Fruit fly (Drosophila melanogaster) whole organism, embryonic: ENCODE data around the gene CG33298.

Source experiments
- CG10147 ChIP-seq: fragments of 200-800 bp; sonication (Bioruptor generic); optimal IDR thresholded peaks from 2 replicates; lab custom pipeline; 2019; ENCODE audit warnings: missing biosample characterization, mild to moderate bottlenecking, missing genetic modification characterization, moderate library complexity
- CG1024 ChIP-seq: fragments of 200-800 bp; sonication (Bioruptor generic); IDR thresholded peaks from 2 replicates; pipeline ENCODE4 v1.3.6; 2022; ENCODE audit warnings: missing biosample characterization, missing genetic modification characterization
- CG10979 ChIP-seq: fragments of 200-800 bp; sonication (Bioruptor generic); optimal IDR thresholded peaks from 2 replicates; lab custom pipeline; 2018; ENCODE audit warnings: missing biosample characterization, mild to moderate bottlenecking, missing genetic modification characterization, moderate library complexity
- CG11247 ChIP-seq: fragments of 200-800 bp; sonication (Bioruptor generic); IDR thresholded peaks from 2 replicates; pipeline ENCODE4 v1.3.6; 2022; ENCODE audit warnings: missing biosample characterization, missing genetic modification characterization
- CG11456 ChIP-seq: fragments of 200-800 bp; sonication (Bioruptor generic); IDR thresholded peaks from 3 replicates; pipeline ENCODE4 v1.3.6; 2022; ENCODE audit warnings: missing biosample characterization, missing genetic modification characterization
- CG13424 ChIP-seq: fragments of 200-800 bp; sonication (Bioruptor generic); optimal IDR thresholded peaks from 2 replicates; lab custom pipeline; 2019; ENCODE audit warnings: missing biosample characterization, mild to moderate bottlenecking, missing genetic modification characterization, moderate library complexity
- CG18619 ChIP-seq: fragments of 200-800 bp; sonication (Bioruptor generic); optimal IDR thresholded peaks from 3 replicates; lab custom pipeline; 2017; ENCODE audit warnings: missing biosample characterization, mild to moderate bottlenecking, missing genetic modification characterization
- CG2129 ChIP-seq: fragments of 200-800 bp; sonication (Bioruptor generic); IDR thresholded peaks from 2 replicates; pipeline ENCODE4 v1.3.6; 2022; ENCODE audit warnings: missing biosample characterization, missing genetic modification characterization; ENCODE audit not compliant: partially characterized antibody
- CG2875 ChIP-seq: fragments of 200-800 bp; sonication (Bioruptor generic); optimal IDR thresholded peaks from 2 replicates; lab custom pipeline; 2017; ENCODE audit warnings: missing biosample characterization, mild to moderate bottlenecking, missing genetic modification characterization, missing genetic modification reagents
- CG33213 ChIP-seq: fragments of 200-800 bp; sonication (Bioruptor generic); optimal IDR thresholded peaks from 3 replicates; lab custom pipeline; 2016; ENCODE audit warnings: missing biosample characterization, missing genetic modification characterization
- CG3407 ChIP-seq: fragments of 200-800 bp; sonication (Bioruptor generic); optimal IDR thresholded peaks from 2 replicates; lab custom pipeline; 2018; ENCODE audit warnings: missing biosample characterization, mild to moderate bottlenecking, missing genetic modification characterization
- CG34422 ChIP-seq: fragments of 200-800 bp; sonication (Bioruptor generic); IDR thresholded peaks from 3 replicates; pipeline ENCODE4 v1.3.6; 2022; ENCODE audit warnings: missing biosample characterization, missing genetic modification characterization
- CG3847 ChIP-seq: fragments of 200-800 bp; sonication (Bioruptor generic); IDR thresholded peaks from 2 replicates; pipeline ENCODE4 v1.3.6; 2022; ENCODE audit warnings: missing biosample characterization, missing genetic modification characterization
- CG4360 ChIP-seq: fragments of 200-800 bp; sonication (Bioruptor generic); IDR thresholded peaks from 2 replicates; pipeline ENCODE4 v1.3.6; 2022; ENCODE audit warnings: missing biosample characterization, missing genetic modification characterization
- CG4854 ChIP-seq: fragments of 200-800 bp; sonication (Bioruptor generic); optimal IDR thresholded peaks from 2 replicates; lab custom pipeline; 2016; ENCODE audit warnings: missing biosample characterization, missing genetic modification characterization, inconsistent platforms
- CG6272 ChIP-seq: fragments of 200-800 bp; sonication (Bioruptor generic); IDR thresholded peaks from 2 replicates; pipeline ENCODE4 v1.3.6; 2022; ENCODE audit warnings: missing biosample characterization, missing genetic modification characterization
- CG6683 ChIP-seq: fragments of 200-800 bp; sonication (Bioruptor generic); optimal IDR thresholded peaks from 2 replicates; lab custom pipeline; 2017; ENCODE audit warnings: missing biosample characterization, mild to moderate bottlenecking, missing genetic modification characterization, missing genetic modification reagents
- CG7556 ChIP-seq: fragments of 200-800 bp; sonication (Bioruptor generic); optimal IDR thresholded peaks from 2 replicates; lab custom pipeline; 2017; ENCODE audit warnings: missing biosample characterization, mild to moderate bottlenecking, missing genetic modification characterization
- CG7839 ChIP-seq: fragments of 200-800 bp; sonication (Bioruptor generic); optimal IDR thresholded peaks from 3 replicates; lab custom pipeline; 2018; ENCODE audit warnings: missing biosample characterization, mild to moderate bottlenecking, missing genetic modification characterization, moderate library complexity
- CG9932 ChIP-seq: fragments of 200-800 bp; sonication (Bioruptor generic); IDR thresholded peaks from 2 replicates; pipeline ENCODE4 v1.3.6; 2022; ENCODE audit warnings: missing biosample characterization, missing genetic modification characterization
- Camta ChIP-seq: fragments of 200-800 bp; sonication (Bioruptor generic); optimal IDR thresholded peaks from 2 replicates; lab custom pipeline; 2016; ENCODE audit warnings: missing biosample characterization, missing genetic modification characterization
- Chrac-16 ChIP-seq: fragments of 200-800 bp; sonication (Bioruptor generic); optimal IDR thresholded peaks from 3 replicates; lab custom pipeline; 2016; ENCODE audit warnings: missing biosample characterization, missing genetic modification characterization
- Gsc ChIP-seq: fragments of 200-800 bp; sonication (Bioruptor generic); IDR thresholded peaks from 2 replicates; pipeline ENCODE4 v1.3.6; 2022; ENCODE audit warnings: missing biosample characterization, missing genetic modification characterization
- HLHmδ ChIP-seq: fragments of 200-800 bp; sonication (Bioruptor generic); optimal IDR thresholded peaks from 2 replicates; lab custom pipeline; 2018; ENCODE audit warnings: missing biosample characterization, mild to moderate bottlenecking, missing genetic modification characterization, moderate library complexity
- HmgZ ChIP-seq: fragments of 200-800 bp; sonication (Bioruptor generic); optimal IDR thresholded peaks from 2 replicates; lab custom pipeline; 2018; ENCODE audit warnings: missing biosample characterization, mild to moderate bottlenecking, missing genetic modification characterization
- Hmr ChIP-seq: fragments of 200-800 bp; sonication (Bioruptor generic); optimal IDR thresholded peaks from 3 replicates; lab custom pipeline; 2017; ENCODE audit warnings: mild to moderate bottlenecking, missing biosample characterization, missing genetic modification reagents, missing genetic modification characterization
- Pdp1 ChIP-seq, 2 experiments: fragments of 200-800 bp; sonication (Bioruptor generic); optimal IDR thresholded peaks; 3 replicates each; lab custom pipeline; 2016; ENCODE audit warnings: missing biosample characterization in 2 of 2, missing genetic modification characterization in 2 of 2, mild to moderate bottlenecking in 1 of 2, moderate library complexity in 1 of 2
- Ptx1 ChIP-seq: fragments of 200-800 bp; sonication (Bioruptor generic); IDR thresholded peaks from 2 replicates; pipeline ENCODE4 v1.3.6; 2022; ENCODE audit warnings: missing biosample characterization, missing genetic modification characterization
- Rx ChIP-seq: fragments of 200-800 bp; sonication (Bioruptor generic); IDR thresholded peaks from 2 replicates; pipeline ENCODE4 v1.3.6; 2022; ENCODE audit warnings: missing biosample characterization, missing genetic modification characterization
- Six4 ChIP-seq: fragments of 200-800 bp; sonication (Bioruptor generic); optimal IDR thresholded peaks from 2 replicates; lab custom pipeline; 2016; ENCODE audit warnings: missing biosample characterization, missing genetic modification characterization
- Ssrp ChIP-seq: fragments of 200-800 bp; sonication (Bioruptor generic); optimal IDR thresholded peaks from 2 replicates; lab custom pipeline; 2018; ENCODE audit warnings: missing biosample characterization, mild to moderate bottlenecking, missing genetic modification characterization, moderate library complexity
- danr ChIP-seq: fragments of 200-800 bp; sonication (Bioruptor generic); IDR thresholded peaks from 2 replicates; pipeline ENCODE4 v1.3.6; 2022; ENCODE audit warnings: missing biosample characterization, missing genetic modification characterization
- dysf ChIP-seq: fragments of 200-800 bp; sonication (Bioruptor generic); IDR thresholded peaks from 3 replicates; pipeline ENCODE4 v1.3.6; 2022; ENCODE audit warnings: missing biosample characterization, missing genetic modification characterization
- esg ChIP-seq: fragments of 200-800 bp; sonication (Bioruptor generic); conservative IDR thresholded peaks from 2 replicates; pipeline ENCODE4 v1.3.6; 2022; ENCODE audit warnings: missing biosample characterization, missing genetic modification characterization
- ewg ChIP-seq: fragments of 200-800 bp; sonication (Bioruptor generic); optimal IDR thresholded peaks from 3 replicates; lab custom pipeline; 2017; ENCODE audit warnings: mild to moderate bottlenecking, missing biosample characterization, missing genetic modification reagents, missing genetic modification characterization
- grau ChIP-seq: fragments of 200-800 bp; optimal IDR thresholded peaks from 3 replicates; lab custom pipeline; 2019; ENCODE audit warnings: missing biosample characterization, mild to moderate bottlenecking, missing genetic modification characterization, moderate library complexity
- gt ChIP-seq: fragments of 200-800 bp; sonication (Bioruptor generic); IDR thresholded peaks from 2 replicates; pipeline ENCODE4 v1.3.6; 2022; ENCODE audit warnings: missing biosample characterization, missing genetic modification characterization
- kay ChIP-seq: fragments of 200-800 bp; sonication (Bioruptor generic); optimal IDR thresholded peaks from 2 replicates; lab custom pipeline; 2016; ENCODE audit warnings: missing biosample characterization, missing genetic modification characterization
- lilli ChIP-seq: fragments of 200-800 bp; sonication (Bioruptor generic); optimal IDR thresholded peaks from 3 replicates; lab custom pipeline; 2016; ENCODE audit warnings: missing biosample characterization, missing genetic modification characterization
- lmd ChIP-seq: fragments of 200-800 bp; sonication (Bioruptor generic); IDR thresholded peaks from 2 replicates; pipeline ENCODE4 v1.3.6; 2022; ENCODE audit warnings: missing biosample characterization, missing genetic modification characterization
- mirr ChIP-seq: fragments of 200-800 bp; sonication (Bioruptor generic); optimal IDR thresholded peaks from 3 replicates; lab custom pipeline; 2018; ENCODE audit warnings: missing biosample characterization, mild to moderate bottlenecking, missing genetic modification characterization
- nerfin-1 ChIP-seq: fragments of 200-800 bp; sonication (Bioruptor generic); optimal IDR thresholded peaks from 3 replicates; lab custom pipeline; 2019; ENCODE audit warnings: missing biosample characterization, mild to moderate bottlenecking, missing genetic modification characterization, moderate library complexity
- nmo ChIP-seq: fragments of 200-800 bp; sonication (Bioruptor generic); optimal IDR thresholded peaks from 2 replicates; lab custom pipeline; 2018; ENCODE audit warnings: missing biosample characterization, mild to moderate bottlenecking, missing genetic modification characterization, moderate library complexity
- ro ChIP-seq: fragments of 200-800 bp; sonication (Bioruptor generic); IDR thresholded peaks from 2 replicates; pipeline ENCODE4 v1.3.6; 2022; ENCODE audit warnings: missing biosample characterization, missing genetic modification characterization
- seq ChIP-seq: fragments of 200-800 bp; sonication (Bioruptor generic); IDR thresholded peaks from 2 replicates; pipeline ENCODE4 v1.3.6; 2022; ENCODE audit warnings: missing biosample characterization, missing genetic modification characterization
- slbo ChIP-seq: fragments of 200-800 bp; sonication (Bioruptor generic); IDR thresholded peaks from 2 replicates; pipeline ENCODE4 v1.3.6; 2022; ENCODE audit warnings: missing biosample characterization, missing genetic modification characterization
- sug ChIP-seq: fragments of 200-800 bp; optimal IDR thresholded peaks from 2 replicates; lab custom pipeline; 2019; ENCODE audit warnings: missing biosample characterization, mild to moderate bottlenecking, missing genetic modification characterization, moderate library complexity
- vvl ChIP-seq: fragments of 200-800 bp; sonication (Bioruptor generic); IDR thresholded peaks from 2 replicates; pipeline ENCODE4 v1.3.6; 2022; ENCODE audit warnings: missing biosample characterization, missing genetic modification characterization
- yki ChIP-seq: fragments of >200 bp; optimal IDR thresholded peaks from 3 replicates; lab custom pipeline; 2018

The CG33298 gene

dm6 chr2L:9493375-9494263 lies 1.7 kb upstream of the CG33298 start:
- TF ChIP-seq ro (GFP tag; lab: Robert Waterston, UW), result no peak
- peak; percentile 45 for TF ChIP-seq Ssrp (tag; lab: Kevin White, UChicago)
- TF ChIP-seq HmgZ (tag; lab: Kevin White, UChicago), result no peak
- no peak for TF ChIP-seq CG2875 (GFP tag; lab: Kevin White, UChicago)
- no peak for TF ChIP-seq gt (GFP tag; lab: Robert Waterston, UW)
- no peak for TF ChIP-seq Camta (GFP tag; lab: Kevin White, UChicago)
- TF ChIP-seq Six4 (GFP tag; lab: Kevin White, UChicago), result peak; percentile 13
- no peak for TF ChIP-seq CG2129 (GFP tag; lab: Robert Waterston, UW)
- TF ChIP-seq CG18619 (GFP tag; lab: Kevin White, UChicago), result peak; percentile 38
- TF ChIP-seq CG9932, result 0 out of 2 replicates have a peak, but pooled peaks have one; percentile 27
- peak; percentile 91 for TF ChIP-seq CG4360 (GFP tag; lab: Robert Waterston, UW)
- TF ChIP-seq sug (tag; lab: Kevin White, UChicago), result peak; percentile 33
- TF ChIP-seq lilli (GFP tag; lab: Kevin White, UChicago), result peak; percentile 21
- TF ChIP-seq slbo (GFP tag; lab: Robert Waterston, UW), result peak; percentile 48; the same call in 1 of the 2 replicates
- peak; percentile 18 for TF ChIP-seq ewg (GFP tag; lab: Kevin White, UChicago)
- TF ChIP-seq dysf, result peak; percentile 63; the same call in 1 of the 3 replicates
- peak; percentile 29 for TF ChIP-seq CG13424
- peak; percentile 15 for TF ChIP-seq mirr
- 0 out of 2 replicates have a peak, but pooled peaks have one; percentile 12 for TF ChIP-seq seq (GFP tag; lab: Robert Waterston, UW)
- TF ChIP-seq Pdp1 (GFP tag; optimal IDR thresholded peaks at IDR 0.05; lab: Kevin White, UChicago), result peak in 1 of 2 experiments; percentile 27
- peak; percentile 23 for TF ChIP-seq CG10147 (GFP tag; lab: Kevin White, UChicago)
- TF ChIP-seq CG11456 (GFP tag; lab: Robert Waterston, UW), result no peak
- TF ChIP-seq CG34422 (GFP tag; lab: Robert Waterston, UW), result 0 out of 3 replicates have a peak, but pooled peaks have one; percentile 33
- peak; percentile 90 for TF ChIP-seq grau
- TF ChIP-seq CG3847 (GFP tag; lab: Robert Waterston, UW), result peak; percentile 48; the same call in 1 of the 2 replicates
- no peak for TF ChIP-seq CG6272
- TF ChIP-seq Hmr (GFP tag; lab: Kevin White, UChicago), result peak; percentile 15
- no peak for TF ChIP-seq yki (lab: Kevin White, UChicago)
- no peak for TF ChIP-seq CG33213 (GFP tag; lab: Kevin White, UChicago)
- peak; percentile 26 for TF ChIP-seq CG6683 (GFP tag; lab: Kevin White, UChicago)
- TF ChIP-seq danr (GFP tag; lab: Robert Waterston, UW), result 0 out of 2 replicates have a peak, but pooled peaks have one; percentile 6
- TF ChIP-seq CG3407 (GFP tag; lab: Kevin White, UChicago), result no peak
- TF ChIP-seq kay (GFP tag; lab: Kevin White, UChicago), result peak; percentile 32
- TF ChIP-seq CG10979 (tag; lab: Kevin White, UChicago), result peak; percentile 25
- TF ChIP-seq Gsc (GFP tag; lab: Robert Waterston, UW), result no peak
- TF ChIP-seq vvl (GFP tag; lab: Robert Waterston, UW), result 0 out of 2 replicates have a peak, but pooled peaks have one; percentile 41
- peak; percentile 67 for TF ChIP-seq Ptx1 (GFP tag; lab: Robert Waterston, UW)
- TF ChIP-seq HLHmδ (GFP tag; lab: Kevin White, UChicago), result no peak
- peak; percentile 37 for TF ChIP-seq nerfin-1
- peak; percentile 14 for TF ChIP-seq CG7556 (GFP tag; lab: Kevin White, UChicago)
- no peak for TF ChIP-seq Chrac-16 (GFP tag; lab: Kevin White, UChicago)
- TF ChIP-seq CG7839 (tag; lab: Kevin White, UChicago), result peak; percentile 64
- TF ChIP-seq Rx (GFP tag; lab: Robert Waterston, UW), result 0 out of 2 replicates have a peak, but pooled peaks have one; percentile 9
- no peak for TF ChIP-seq esg
- TF ChIP-seq CG4854 (GFP tag; lab: Kevin White, UChicago), result peak; percentile 26
- TF ChIP-seq lmd (GFP tag; lab: Robert Waterston, UW), result peak; percentile 59; the same call in 1 of the 2 replicates
- TF ChIP-seq CG1024 (GFP tag; lab: Robert Waterston, UW), result no peak
- peak; percentile 36; the same call in 1 of the 2 replicates for TF ChIP-seq CG11247 (GFP tag; lab: Robert Waterston, UW)
- TF ChIP-seq nmo (GFP tag; lab: Kevin White, UChicago), result peak; percentile 50
